Fruit fly (Drosophila melanogaster) whole organism, embryonic: ENCODE measurements around the gene BORCS5.
A peak's percentile ranks its signal among the peaks of the same experiment; 100 is the strongest.

Source experiments
- Asciz ChIP-seq: fragments of 200-800 bp; sonication (Bioruptor generic); optimal IDR thresholded peaks from 2 replicates; lab custom pipeline; 2017; ENCODE audit warnings: missing biosample characterization, mild to moderate bottlenecking, missing genetic modification characterization, missing genetic modification reagents
- B-H2 ChIP-seq: fragments of 200-800 bp; sonication (Bioruptor generic); optimal IDR thresholded peaks from 2 replicates; lab custom pipeline; 2018; ENCODE audit warnings: missing biosample characterization, mild to moderate bottlenecking, missing genetic modification characterization
- CG10462 ChIP-seq: fragments of 200-800 bp; sonication (Bioruptor generic); optimal IDR thresholded peaks from 2 replicates; lab custom pipeline; 2016; ENCODE audit warnings: missing biosample characterization, missing genetic modification characterization
- CG10959 ChIP-seq: fragments of 200-800 bp; sonication (Bioruptor generic); IDR thresholded peaks from 2 replicates; pipeline ENCODE4 v1.3.6; 2022; ENCODE audit warnings: missing biosample characterization, missing genetic modification characterization
- CG11093 ChIP-seq: fragments of 200-800 bp; sonication (Bioruptor generic); IDR thresholded peaks from 3 replicates; pipeline ENCODE4 v1.3.6; 2022; ENCODE audit warnings: missing biosample characterization, missing genetic modification characterization
- CG12104 ChIP-seq: fragments of 200-800 bp; sonication (Bioruptor generic); optimal IDR thresholded peaks from 3 replicates; lab custom pipeline; 2016; ENCODE audit warnings: missing biosample characterization, missing genetic modification characterization
- CG13123 ChIP-seq: fragments of 200-800 bp; sonication (Bioruptor generic); optimal IDR thresholded peaks from 2 replicates; lab custom pipeline; 2016; ENCODE audit warnings: missing biosample characterization, missing genetic modification characterization
- CG13424 ChIP-seq: fragments of 200-800 bp; sonication (Bioruptor generic); optimal IDR thresholded peaks from 2 replicates; lab custom pipeline; 2019; ENCODE audit warnings: missing biosample characterization, mild to moderate bottlenecking, missing genetic modification characterization, moderate library complexity
- CG1647 ChIP-seq: fragments of 200-800 bp; sonication (Bioruptor generic); optimal IDR thresholded peaks from 3 replicates; lab custom pipeline; 2016; ENCODE audit warnings: missing biosample characterization, missing genetic modification characterization
- CG16813 ChIP-seq: fragments of 200-800 bp; sonication (Bioruptor generic); IDR thresholded peaks from 3 replicates; pipeline ENCODE4 v1.3.6; 2022; ENCODE audit warnings: missing biosample characterization, missing genetic modification characterization; ENCODE audit not compliant: partially characterized antibody
- CG1792 ChIP-seq: fragments of 200-800 bp; sonication (Bioruptor generic); optimal IDR thresholded peaks from 2 replicates; lab custom pipeline; 2016; ENCODE audit warnings: missing biosample characterization, missing genetic modification characterization
- CG31441 ChIP-seq: fragments of 200-800 bp; sonication (Bioruptor generic); IDR thresholded peaks from 2 replicates; pipeline ENCODE4 v1.3.6; 2022; ENCODE audit warnings: missing biosample characterization, missing genetic modification characterization
- CG32772 ChIP-seq: fragments of 200-800 bp; sonication (Bioruptor generic); IDR thresholded peaks from 2 replicates; pipeline ENCODE4 v1.3.6; 2022; ENCODE audit warnings: missing biosample characterization, missing genetic modification characterization
- CG3726 ChIP-seq: fragments of 200-800 bp; sonication (Bioruptor generic); IDR thresholded peaks from 3 replicates; pipeline ENCODE4, ENCODE4 v1.3.6; 2022; ENCODE audit warnings: missing biosample characterization, missing genetic modification characterization
- CG4424 ChIP-seq: fragments of 200-800 bp; sonication (Bioruptor generic); optimal IDR thresholded peaks from 3 replicates; lab custom pipeline; 2016; ENCODE audit warnings: missing biosample characterization, missing genetic modification characterization
- CG4820 ChIP-seq: fragments of 200-800 bp; sonication (Bioruptor generic); optimal IDR thresholded peaks from 3 replicates; lab custom pipeline; 2016; ENCODE audit warnings: missing biosample characterization, missing genetic modification characterization
- CG6175 ChIP-seq: fragments of 200-800 bp; sonication (Bioruptor generic); IDR thresholded peaks from 3 replicates; pipeline ENCODE4 v1.3.6; 2022; ENCODE audit warnings: missing biosample characterization, missing genetic modification characterization
- CG8290 ChIP-seq, 3 experiments: fragments of 200-800 bp; sonication (Bioruptor generic); optimal IDR thresholded peaks; 2 replicates each; lab custom pipeline; 2016 to 2019; ENCODE audit warnings: missing biosample characterization in 3 of 3, missing genetic modification characterization in 3 of 3, mild to moderate bottlenecking in 2 of 3, moderate library complexity in 1 of 3
- CG8765 ChIP-seq: fragments of 200-800 bp; sonication (Bioruptor generic); IDR thresholded peaks from 2 replicates; pipeline ENCODE4 v1.3.6; 2022; ENCODE audit warnings: missing biosample characterization, missing genetic modification characterization
- CkIIα-i1 ChIP-seq: fragments of 200-800 bp; sonication (Bioruptor generic); IDR thresholded peaks from 2 replicates; pipeline ENCODE4 v1.3.6; 2022; ENCODE audit warnings: missing biosample characterization, missing genetic modification characterization
- Dbx ChIP-seq: fragments of 200-800 bp; sonication (Bioruptor generic); IDR thresholded peaks from 3 replicates; pipeline ENCODE4 v1.3.6; 2022; ENCODE audit warnings: missing biosample characterization, missing genetic modification characterization
- Gug ChIP-seq: fragments of 200-800 bp; sonication (Bioruptor generic); IDR thresholded peaks from 4 replicates; pipeline ENCODE4 v1.3.6; 2022; ENCODE audit warnings: missing biosample characterization, missing genetic modification characterization
- H15 ChIP-seq: fragments of 200-800 bp; sonication (Bioruptor generic); IDR thresholded peaks from 3 replicates; pipeline ENCODE4 v1.3.6; 2022; ENCODE audit warnings: missing biosample characterization, missing genetic modification characterization
- MBD-R2 ChIP-seq: fragments of 200-800 bp; sonication (Bioruptor generic); IDR thresholded peaks from 2 replicates; pipeline ENCODE4 v1.3.6; 2022; ENCODE audit warnings: missing biosample characterization, missing genetic modification characterization
- MESR4 ChIP-seq: fragments of 200-800 bp; sonication (Bioruptor generic); optimal IDR thresholded peaks from 2 replicates; lab custom pipeline; 2018; ENCODE audit warnings: missing biosample characterization, mild to moderate bottlenecking, missing genetic modification characterization, moderate library complexity
- Mrtf ChIP-seq: fragments of 200-800 bp; sonication (Bioruptor generic); IDR thresholded peaks from 3 replicates; pipeline ENCODE4 v1.3.6; 2022; ENCODE audit warnings: missing biosample characterization, missing genetic modification characterization
- NC2α ChIP-seq: fragments of 200-800 bp; sonication (Bioruptor generic); optimal IDR thresholded peaks from 2 replicates; lab custom pipeline; 2016; ENCODE audit warnings: missing biosample characterization, missing genetic modification characterization
- Nf-YB ChIP-seq: fragments of 200-800 bp; sonication (Bioruptor generic); optimal IDR thresholded peaks from 3 replicates; lab custom pipeline; 2019; ENCODE audit warnings: missing biosample characterization, mild to moderate bottlenecking, missing genetic modification characterization, moderate library complexity
- Sox102F ChIP-seq: fragments of 200-800 bp; sonication (Bioruptor generic); optimal IDR thresholded peaks from 2 replicates; lab custom pipeline; 2018; ENCODE audit warnings: missing biosample characterization, mild to moderate bottlenecking, missing genetic modification characterization, moderate library complexity
- Trl ChIP-seq, 3 experiments: fragments of >200 bp in 2 of 3; fragments of 200-800 bp in 1 of 3; sonication (Bioruptor generic) in 1 of 3; optimal IDR thresholded peaks; 2 replicates in 1 of 3; 3 replicates in 2 of 3; lab custom pipeline; 2016 to 2017; ENCODE audit warnings: missing biosample characterization in 1 of 3, missing genetic modification characterization in 1 of 3
- Usf ChIP-seq: fragments of 200-800 bp; sonication (Bioruptor generic); optimal IDR thresholded peaks from 2 replicates; lab custom pipeline; 2017; ENCODE audit warnings: missing genotype, missing biosample characterization, missing genetic modification characterization
- YL-1 ChIP-seq: fragments of 200-800 bp; sonication (Bioruptor generic); optimal IDR thresholded peaks from 3 replicates; lab custom pipeline; 2017; ENCODE audit warnings: missing biosample characterization, mild to moderate bottlenecking, missing genetic modification characterization
- abd-A ChIP-seq: fragments of 200-800 bp; sonication (Bioruptor generic); optimal IDR thresholded peaks from 3 replicates; lab custom pipeline; 2019; ENCODE audit warnings: missing biosample characterization, mild to moderate bottlenecking, missing genetic modification characterization, moderate library complexity
- bcd ChIP-seq: fragments of 200-800 bp; sonication (Bioruptor generic); optimal IDR thresholded peaks from 2 replicates; lab custom pipeline; 2017; ENCODE audit warnings: missing biosample characterization, mild to moderate bottlenecking, missing genetic modification characterization
- bsh ChIP-seq, 2 experiments: fragments of 200-800 bp; sonication (Bioruptor generic); optimal IDR thresholded peaks; 2 replicates each; lab custom pipeline; 2017 to 2018; ENCODE audit warnings: mild to moderate bottlenecking in 2 of 2, missing biosample characterization in 2 of 2, missing genetic modification characterization in 2 of 2, moderate library complexity in 1 of 2
- btn ChIP-seq: fragments of 200-800 bp; sonication (Bioruptor generic); optimal IDR thresholded peaks from 2 replicates; lab custom pipeline; 2016; ENCODE audit warnings: missing biosample characterization, missing genetic modification characterization
- cad ChIP-seq: fragments of >200 bp; optimal IDR thresholded peaks from 2 replicates; lab custom pipeline; 2017; ENCODE audit warnings: missing biosample characterization, missing genetic modification characterization
- dan ChIP-seq: fragments of 200-800 bp; sonication (Bioruptor generic); IDR thresholded peaks from 2 replicates; pipeline ENCODE4 v1.3.6; 2022; ENCODE audit warnings: missing biosample characterization, missing genetic modification characterization
- en ChIP-seq: fragments of 200-800 bp; sonication (Bioruptor generic); optimal IDR thresholded peaks from 2 replicates; lab custom pipeline; 2016; ENCODE audit warnings: missing biosample characterization, missing genetic modification characterization
- eve ChIP-seq, 2 experiments: fragments of >200 bp; optimal IDR thresholded peaks; 2 replicates each; lab custom pipeline; 2017; ENCODE audit warnings: missing biosample characterization in 2 of 2, missing genetic modification characterization in 2 of 2
- fu2 ChIP-seq: fragments of 200-800 bp; sonication (Bioruptor generic); optimal IDR thresholded peaks from 2 replicates; lab custom pipeline; 2016; ENCODE audit warnings: missing biosample characterization, missing genetic modification characterization
- gro ChIP-seq: fragments of 200-800 bp; sonication (Bioruptor generic); optimal IDR thresholded peaks from 2 replicates; lab custom pipeline; 2016; ENCODE audit warnings: missing biosample characterization, missing genetic modification characterization
- jing ChIP-seq: fragments of 200-800 bp; sonication (Bioruptor generic); optimal IDR thresholded peaks from 2 replicates; lab custom pipeline; 2018; ENCODE audit warnings: missing biosample characterization, mild to moderate bottlenecking, missing genetic modification characterization
- lola ChIP-seq, 3 experiments: fragments of >200 bp in 2 of 3; fragments of 200-800 bp in 1 of 3; sonication (Bioruptor generic) in 1 of 3; optimal IDR thresholded peaks; 2 replicates each; lab custom pipeline; 2017 to 2019; ENCODE audit warnings: missing biosample characterization in 3 of 3, missing genetic modification characterization in 3 of 3, mild to moderate bottlenecking in 1 of 3, moderate library complexity in 1 of 3
- nmo ChIP-seq: fragments of 200-800 bp; sonication (Bioruptor generic); optimal IDR thresholded peaks from 2 replicates; lab custom pipeline; 2018; ENCODE audit warnings: missing biosample characterization, mild to moderate bottlenecking, missing genetic modification characterization, moderate library complexity
- pan ChIP-seq, 4 experiments: fragments of >200 bp in 3 of 4; fragments of 200-800 bp in 1 of 4; sonication (Bioruptor generic) in 1 of 4; optimal IDR thresholded peaks in 3 of 4; IDR thresholded peaks in 1 of 4; 2 replicates each; pipeline versions ENCODE4 v1.3.6 to Lab custom; 2017 to 2022; ENCODE audit warnings: missing biosample characterization in 2 of 4, missing genetic modification characterization in 2 of 4, mixed read lengths in 1 of 4
- slp2 ChIP-seq: fragments of 200-800 bp; sonication (Bioruptor generic); optimal IDR thresholded peaks from 2 replicates; lab custom pipeline; 2016; ENCODE audit warnings: missing biosample characterization, missing genetic modification characterization
- sob ChIP-seq: fragments of 200-800 bp; sonication (Bioruptor generic); IDR thresholded peaks from 2 replicates; pipeline ENCODE4 v1.3.6; 2022; ENCODE audit warnings: missing biosample characterization, missing genetic modification characterization
- z ChIP-seq: fragments of 200-800 bp; sonication (Bioruptor generic); IDR thresholded peaks from 3 replicates; pipeline ENCODE4 v1.3.6; 2022; ENCODE audit warnings: missing biosample characterization, missing genetic modification characterization

The BORCS5 gene

DNA sequence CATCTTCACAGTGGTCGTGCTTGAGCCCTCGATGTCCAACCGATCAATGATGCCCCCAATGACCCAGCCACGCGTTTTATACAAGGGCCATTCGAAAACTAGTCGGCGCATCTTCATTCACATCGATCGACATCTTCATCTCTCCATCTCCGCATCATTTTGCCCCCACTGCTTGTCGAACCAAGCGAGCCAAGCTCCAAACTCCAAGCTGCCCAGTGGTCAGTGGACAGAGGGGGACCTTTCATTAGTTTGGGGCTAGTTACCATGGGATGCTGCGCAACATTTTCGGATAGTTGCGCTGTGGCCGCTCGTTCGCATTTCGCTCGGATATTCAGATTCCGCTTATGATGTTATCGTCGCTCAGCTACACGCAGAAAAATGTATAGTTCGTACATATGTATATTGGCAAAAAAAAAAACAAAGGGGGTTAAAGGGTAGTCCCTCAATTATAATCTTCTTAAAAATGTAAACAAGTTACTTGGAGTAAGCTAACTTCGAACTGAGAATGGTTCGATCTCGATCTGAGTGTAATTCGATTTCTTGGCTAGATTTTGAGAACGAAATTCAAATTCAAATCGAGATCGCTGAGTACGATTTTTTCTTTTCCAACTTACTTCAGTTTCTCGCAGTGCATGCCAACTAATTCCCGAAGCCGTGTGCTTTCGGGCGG is 26.4 kb downstream of the BORCS5 start, which contains the start of gene CG15740 (continued):
- no peak for TF ChIP-seq Usf
- TF ChIP-seq cad (GFP tag; lab: Kevin White, UChicago): no peak
- no peak for TF ChIP-seq eve (GFP tag; optimal IDR thresholded peaks at IDR 0.05; lab: Kevin White, UChicago)
- TF ChIP-seq CG1647 (GFP tag; lab: Kevin White, UChicago): no peak
- peak; percentile 26 for TF ChIP-seq CG4820
- TF ChIP-seq z (GFP tag; lab: Robert Waterston, UW): no peak
- TF ChIP-seq CG10959 (GFP tag; lab: Robert Waterston, UW): no peak
- peak; percentile 45 for TF ChIP-seq nmo (GFP tag; lab: Kevin White, UChicago)
- peak; percentile 63 for TF ChIP-seq Sox102F (GFP tag; lab: Kevin White, UChicago)
- peak; percentile 40; the same call in 1 of the 3 replicates for TF ChIP-seq CG11093 (GFP tag; lab: Robert Waterston, UW)
- TF ChIP-seq CG12104 (GFP tag; lab: Kevin White, UChicago): no peak
- no peak for TF ChIP-seq CkIIα-i1 (GFP tag; lab: Robert Waterston, UW)
- no peak for TF ChIP-seq CG8290 (GFP tag; optimal IDR thresholded peaks at IDR 0.05; lab: Kevin White, UChicago)
- no peak for TF ChIP-seq CG8290 (tag; optimal IDR thresholded peaks at IDR 0.05; lab: Kevin White, UChicago)
- no peak for TF ChIP-seq slp2 (GFP tag; lab: Kevin White, UChicago)
- no peak for TF ChIP-seq Dbx (GFP tag; lab: Robert Waterston, UW)
- no peak for TF ChIP-seq fu2 (GFP tag; lab: Kevin White, UChicago)
- TF ChIP-seq jing (GFP tag; lab: Kevin White, UChicago): peak; percentile 25
- TF ChIP-seq Gug (GFP tag; lab: Robert Waterston, UW): no peak; the same call in 3 of the 4 replicates
- TF ChIP-seq bsh (GFP tag; optimal IDR thresholded peaks at IDR 0.05; lab: Kevin White, UChicago): no peak
- TF ChIP-seq CG13424 (tag; lab: Kevin White, UChicago): peak; percentile 38
- peak; percentile 61; the same call in 1 of the 3 replicates for TF ChIP-seq H15 (GFP tag; lab: Robert Waterston, UW)
- TF ChIP-seq CG8765 (GFP tag; lab: Robert Waterston, UW): no peak
- TF ChIP-seq NC2α: no peak
- TF ChIP-seq Asciz (GFP tag; lab: Kevin White, UChicago): peak; percentile 41
- TF ChIP-seq CG31441 (GFP tag; lab: Robert Waterston, UW): peak; percentile 63
- TF ChIP-seq sob (GFP tag; lab: Robert Waterston, UW): peak; percentile 25; the same call in 1 of the 2 replicates
- TF ChIP-seq YL-1 (GFP tag; lab: Kevin White, UChicago): no peak
- no peak for TF ChIP-seq btn
- no peak for TF ChIP-seq en (GFP tag; lab: Kevin White, UChicago)
- no peak for TF ChIP-seq CG10462 (GFP tag; lab: Kevin White, UChicago)
- TF ChIP-seq gro (GFP tag; lab: Kevin White, UChicago): no peak
- TF ChIP-seq Nf-YB (GFP tag; lab: Kevin White, UChicago): no peak
- 0 out of 2 replicates have a peak, but pooled peaks have one; percentile 20 for TF ChIP-seq CG32772 (GFP tag; lab: Robert Waterston, UW)
- TF ChIP-seq MBD-R2 (GFP tag; lab: Robert Waterston, UW): peak; percentile 15; the same call in 1 of the 2 replicates
- TF ChIP-seq CG16813 (GFP tag; lab: Robert Waterston, UW): no peak
- no peak for TF ChIP-seq Mrtf (GFP tag; lab: Robert Waterston, UW)
- TF ChIP-seq MESR4 (GFP tag; lab: Kevin White, UChicago): no peak
- TF ChIP-seq CG4424: peak; percentile 42
- no peak for TF ChIP-seq CG1792
- TF ChIP-seq bcd (GFP tag; lab: Kevin White, UChicago): peak; percentile 41
- TF ChIP-seq Trl (optimal IDR thresholded peaks at IDR 0.05; lab: Kevin White, UChicago): no peak
- TF ChIP-seq Trl (GFP tag; optimal IDR thresholded peaks at IDR 0.05; lab: Kevin White, UChicago): peak; percentile 46
- no peak for TF ChIP-seq abd-A (tag; lab: Kevin White, UChicago)
- TF ChIP-seq pan (optimal IDR thresholded peaks at IDR 0.05; lab: Kevin White, UChicago): no peak
- peak in 1 of 2 experiments; percentile 55 for TF ChIP-seq pan (GFP tag; optimal IDR thresholded peaks at IDR 0.05 in 1 of 2, IDR thresholded peaks at IDR 0.05 in 1 of 2)
- no peak for TF ChIP-seq lola (GFP tag; optimal IDR thresholded peaks at IDR 0.05; lab: Kevin White, UChicago)
- TF ChIP-seq CG13123: no peak
- TF ChIP-seq B-H2: no peak
- TF ChIP-seq CG6175: no peak
- TF ChIP-seq dan (GFP tag; lab: Robert Waterston, UW): no peak
- TF ChIP-seq CG3726: no peak
